Worm (Caenorhabditis elegans): ENCODE measurements around the gene ZK970.8.

- TF ChIP-seq C06A6.2 (GFP tag; conservative IDR thresholded peaks at IDR 0.05) (no peak), ama-1 (optimal IDR thresholded peaks at IDR 0.05) (no peak), ama-1 (GFP tag; optimal IDR thresholded peaks at IDR 0.05) (no peak), snpc-4 (GFP tag; optimal IDR thresholded peaks at IDR 0.05) (no peak), snpc-4 (tag; optimal IDR thresholded peaks at IDR 0.05) (no peak), unc-130 (GFP tag; optimal IDR thresholded peaks at IDR 0.05) (no peak), dpl-1 (GFP tag; optimal IDR thresholded peaks at IDR 0.05) (no peak), F22D6.2 (tag; optimal IDR thresholded peaks at IDR 0.05) (no peak), lin-35 (GFP tag; optimal IDR thresholded peaks at IDR 0.05) (no peak), Y67H2A.10 (GFP tag; conservative IDR thresholded peaks at IDR 0.05) (no peak), aptf-3 (GFP tag; IDR thresholded peaks at IDR 0.05) (no peak), hmg-20 (GFP tag; IDR thresholded peaks at IDR 0.05) (no peak), lag-1 (GFP tag; IDR thresholded peaks at IDR 0.05) (no peak)
Observed at ce11 chrII:10357468-10358007, 48.1 kb downstream of the ZK970.8 start, which contains the start of gene C07E3.3.
